Worm (Caenorhabditis elegans): Measurements from ENCODE around the gene Y43F8B.9.
A peak's percentile ranks its signal among the peaks of the same experiment; 100 is the strongest.

Gene Y43F8B.9

DNA sequence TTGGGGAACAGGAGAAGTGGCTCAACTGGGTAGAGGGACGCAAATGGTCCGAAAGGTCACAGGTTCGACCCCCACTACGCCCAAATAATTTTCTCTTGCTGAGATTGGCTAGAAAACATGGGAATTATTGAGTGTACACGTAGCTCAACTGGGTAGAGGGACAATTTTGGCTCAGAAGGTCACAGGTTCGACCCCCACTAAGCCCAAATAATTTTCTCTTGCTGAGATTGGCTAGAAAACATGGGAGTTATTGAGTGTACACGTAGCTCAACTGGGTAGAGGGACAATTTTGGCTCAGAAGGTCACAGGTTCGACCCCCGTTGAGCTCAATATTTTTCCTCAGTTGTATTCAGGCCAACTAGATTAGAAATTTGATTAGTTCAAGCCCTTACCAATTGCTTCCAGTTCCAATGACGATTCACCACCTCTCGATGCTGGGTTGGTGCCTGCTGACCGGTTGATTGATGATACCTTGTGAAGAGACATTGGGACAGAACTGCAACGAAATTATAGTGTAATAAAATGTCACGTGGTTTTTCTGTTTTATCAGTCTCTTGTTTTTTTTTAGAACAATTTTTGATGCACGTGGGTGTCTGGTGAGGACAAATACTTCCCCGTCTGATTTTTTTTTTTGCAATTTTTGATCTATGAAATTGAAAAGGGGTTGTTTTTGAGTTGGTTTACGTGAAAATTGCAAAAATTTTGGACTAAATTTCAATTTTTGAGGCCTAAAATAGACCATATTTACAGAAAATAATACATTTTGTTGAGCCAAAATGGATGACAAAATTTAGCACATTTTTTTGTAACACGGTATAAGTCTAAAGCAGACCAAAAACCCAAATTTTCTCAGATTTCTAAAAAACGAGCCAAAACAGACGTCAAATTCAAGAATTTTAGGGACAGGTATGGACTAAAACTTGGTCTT is 43.7 kb downstream of the Y43F8B.9 start:
- TF ChIP-seq F13H6.1 (tag; optimal IDR thresholded peaks at IDR 0.05) (no peak), elt-2 (tag; optimal IDR thresholded peaks at IDR 0.05) (peak; percentile 22), syd-9 (tag; optimal IDR thresholded peaks at IDR 0.05) (no peak), ceh-6 (GFP tag; optimal IDR thresholded peaks at IDR 0.05) (peak; percentile 11), ahr-1 (tag; optimal IDR thresholded peaks at IDR 0.05) (no peak)

ce11 chrV:19522551-19523137 is 44.7 kb downstream of the Y43F8B.9 start:
- TF ChIP-seq eyg-1 (tag; optimal IDR thresholded peaks at IDR 0.05) (no peak), ceh-2 (tag; optimal IDR thresholded peaks at IDR 0.05) (peak; percentile 43), rnt-1 (tag; optimal IDR thresholded peaks at IDR 0.05) (peak; percentile 76), gmeb-2 (tag; optimal IDR thresholded peaks at IDR 0.05) (peak; percentile 29), hlh-6 (tag; optimal IDR thresholded peaks at IDR 0.05) (no peak), pha-4 (tag; optimal IDR thresholded peaks at IDR 0.05) (no peak), ceh-19 (GFP tag; optimal IDR thresholded peaks at IDR 0.05) (peak; percentile 75), mec-3 (tag; optimal IDR thresholded peaks at IDR 0.05; ENCODE audit: borderline replicate concordance) (no peak), pat-9 (tag; optimal IDR thresholded peaks at IDR 0.05) (peak; percentile 48), ama-1 (optimal IDR thresholded peaks at IDR 0.05) (peak; percentile 94), che-1 (tag; optimal IDR thresholded peaks at IDR 0.05) (peak; percentile 54), lin-11 (tag; optimal IDR thresholded peaks at IDR 0.05) (peak; percentile 18), K02D7.2 (tag; optimal IDR thresholded peaks at IDR 0.05) (peak; percentile 51), unc-3 (GFP tag; conservative IDR thresholded peaks at IDR 0.05) (0 out of 2 replicates have a peak, but pooled peaks have one; percentile 47), unc-3 (tag; optimal IDR thresholded peaks at IDR 0.05) (peak; percentile 62), ceh-48 (tag; optimal IDR thresholded peaks at IDR 0.05) (no peak), T23F11.4 (GFP tag; optimal IDR thresholded peaks at IDR 0.05) (peak; percentile 70), nhr-232 (tag; optimal IDR thresholded peaks at IDR 0.05) (no peak), ref-2 (tag; optimal IDR thresholded peaks at IDR 0.05) (peak; percentile 90), ceh-45 (GFP tag; IDR thresholded peaks at IDR 0.05) (no peak), fax-1 (tag; optimal IDR thresholded peaks at IDR 0.05) (no peak), ceh-22 (tag; optimal IDR thresholded peaks at IDR 0.05) (no peak), unc-55 (GFP tag; optimal IDR thresholded peaks at IDR 0.05) (peak; percentile 100), tbx-2 (tag; optimal IDR thresholded peaks at IDR 0.05) (peak; percentile 76), ets-4 (tag; optimal IDR thresholded peaks at IDR 0.05) (no peak), ceh-24 (tag; optimal IDR thresholded peaks at IDR 0.05) (peak; percentile 12), ceh-9 (tag; optimal IDR thresholded peaks at IDR 0.05) (no peak), ceh-6 (GFP tag; optimal IDR thresholded peaks at IDR 0.05) (peak; percentile 32), zip-5 (tag; optimal IDR thresholded peaks at IDR 0.05) (no peak), hlh-13 (GFP tag; optimal IDR thresholded peaks at IDR 0.05) (peak; percentile 43), odd-2 (tag; optimal IDR thresholded peaks at IDR 0.05) (no peak), unc-86 (tag; optimal IDR thresholded peaks at IDR 0.05) (no peak), ceh-30 (tag; optimal IDR thresholded peaks at IDR 0.05) (peak; percentile 52), pax-1 (tag; optimal IDR thresholded peaks at IDR 0.05) (peak; percentile 70), syd-9 (tag; optimal IDR thresholded peaks at IDR 0.05) (peak; percentile 42), hlh-15 (tag; optimal IDR thresholded peaks at IDR 0.05) (no peak), ceh-31 (tag; optimal IDR thresholded peaks at IDR 0.05) (peak; percentile 81), elt-4 (tag; optimal IDR thresholded peaks at IDR 0.05) (no peak), npax-4 (tag; optimal IDR thresholded peaks at IDR 0.05) (no peak), Y22D7AL.16 (tag; optimal IDR thresholded peaks at IDR 0.05) (peak; percentile 17), ztf-16 (tag; optimal IDR thresholded peaks at IDR 0.05) (peak; percentile 70), pros-1 (tag; optimal IDR thresholded peaks at IDR 0.05) (peak; percentile 91), ahr-1 (tag; optimal IDR thresholded peaks at IDR 0.05) (no peak), ceh-34 (tag; optimal IDR thresholded peaks at IDR 0.05) (peak; percentile 89), C08G9.2 (tag; optimal IDR thresholded peaks at IDR 0.05) (peak; percentile 57), sox-2 (GFP tag; IDR thresholded peaks at IDR 0.05) (peak; percentile 72), dve-1 (tag; optimal IDR thresholded peaks at IDR 0.05) (peak; percentile 68)
